Fruit fly (Drosophila melanogaster) whole organism, embryonic: Measurements from ENCODE around the gene CG32806.

Experiments used
- Atf-2 ChIP-seq: fragments of 200-800 bp; sonication (Bioruptor generic); optimal IDR thresholded peaks from 2 replicates; lab custom pipeline; 2016; ENCODE audit warnings: missing biosample characterization, missing genetic modification characterization
- CG10209 ChIP-seq: fragments of 200-800 bp; sonication (Bioruptor generic); optimal IDR thresholded peaks from 3 replicates; lab custom pipeline; 2017; ENCODE audit warnings: missing biosample characterization, mild to moderate bottlenecking, missing genetic modification characterization, missing genetic modification reagents
- CG10267 ChIP-seq: fragments of 200-800 bp; sonication (Bioruptor generic); optimal IDR thresholded peaks from 2 replicates; lab custom pipeline; 2018; ENCODE audit warnings: missing biosample characterization, mild to moderate bottlenecking, missing genetic modification characterization, moderate library complexity
- CG10979 ChIP-seq: fragments of 200-800 bp; sonication (Bioruptor generic); optimal IDR thresholded peaks from 2 replicates; lab custom pipeline; 2018; ENCODE audit warnings: missing biosample characterization, mild to moderate bottlenecking, missing genetic modification characterization, moderate library complexity
- CG11093 ChIP-seq: fragments of 200-800 bp; sonication (Bioruptor generic); IDR thresholded peaks from 3 replicates; pipeline ENCODE4 v1.3.6; 2022; ENCODE audit warnings: missing biosample characterization, missing genetic modification characterization
- CG13424 ChIP-seq: fragments of 200-800 bp; sonication (Bioruptor generic); optimal IDR thresholded peaks from 2 replicates; lab custom pipeline; 2019; ENCODE audit warnings: missing biosample characterization, mild to moderate bottlenecking, missing genetic modification characterization, moderate library complexity
- CG13775 ChIP-seq: fragments of 200-800 bp; sonication (Bioruptor generic); optimal IDR thresholded peaks from 3 replicates; lab custom pipeline; 2017; ENCODE audit warnings: missing biosample characterization, mild to moderate bottlenecking, missing genetic modification characterization
- CG1792 ChIP-seq: fragments of 200-800 bp; sonication (Bioruptor generic); optimal IDR thresholded peaks from 2 replicates; lab custom pipeline; 2016; ENCODE audit warnings: missing biosample characterization, missing genetic modification characterization
- CG18764 ChIP-seq: fragments of 200-800 bp; sonication (Bioruptor generic); optimal IDR thresholded peaks from 3 replicates; lab custom pipeline; 2016; ENCODE audit warnings: missing biosample characterization, missing genetic modification characterization
- CG31224 ChIP-seq: fragments of 200-800 bp; sonication (Bioruptor generic); IDR thresholded peaks from 2 replicates; pipeline ENCODE4 v1.3.6; 2022; ENCODE audit warnings: missing biosample characterization, missing genetic modification characterization
- CG32532 ChIP-seq: fragments of 200-800 bp; sonication (Bioruptor generic); IDR thresholded peaks from 2 replicates; pipeline ENCODE4 v1.3.6; 2022; ENCODE audit warnings: missing biosample characterization, missing genetic modification characterization
- CG34376 ChIP-seq: fragments of 200-800 bp; sonication (Bioruptor generic); optimal IDR thresholded peaks from 2 replicates; lab custom pipeline; 2018; ENCODE audit warnings: missing biosample characterization, mild to moderate bottlenecking, missing genetic modification characterization
- CG4282 ChIP-seq: fragments of 200-800 bp; sonication (Bioruptor generic); optimal IDR thresholded peaks from 2 replicates; lab custom pipeline; 2016; ENCODE audit warnings: missing biosample characterization, missing genetic modification characterization
- CG6272 ChIP-seq: fragments of 200-800 bp; sonication (Bioruptor generic); IDR thresholded peaks from 2 replicates; pipeline ENCODE4 v1.3.6; 2022; ENCODE audit warnings: missing biosample characterization, missing genetic modification characterization
- CG6654 ChIP-seq: fragments of 200-800 bp; sonication (Bioruptor generic); optimal IDR thresholded peaks from 2 replicates; lab custom pipeline; 2017; ENCODE audit warnings: missing biosample characterization, mild to moderate bottlenecking, missing genetic modification characterization
- CG6689 ChIP-seq: fragments of 200-800 bp; sonication (Bioruptor generic); IDR thresholded peaks from 2 replicates; pipeline ENCODE4 v1.3.6; 2022; ENCODE audit warnings: missing biosample characterization, missing genetic modification characterization
- CG6813 ChIP-seq: fragments of 200-800 bp; sonication (Bioruptor generic); optimal IDR thresholded peaks from 2 replicates; lab custom pipeline; 2017; ENCODE audit warnings: missing biosample characterization, missing genetic modification characterization, mild to moderate bottlenecking, moderate library complexity, missing genetic modification reagents
- CG7357 ChIP-seq: fragments of 200-800 bp; sonication (Bioruptor generic); IDR thresholded peaks from 3 replicates; pipeline ENCODE4 v1.3.6; 2022; ENCODE audit warnings: missing biosample characterization, missing genetic modification characterization
- CG7786 ChIP-seq: fragments of 200-800 bp; sonication (Bioruptor generic); optimal IDR thresholded peaks from 2 replicates; lab custom pipeline; 2016; ENCODE audit warnings: missing biosample characterization, missing genetic modification characterization
- Fer2 ChIP-seq: fragments of 200-800 bp; sonication (Bioruptor generic); optimal IDR thresholded peaks from 2 replicates; lab custom pipeline; 2018; ENCODE audit warnings: missing biosample characterization, mild to moderate bottlenecking, missing genetic modification characterization, moderate library complexity
- HmgZ ChIP-seq: fragments of 200-800 bp; sonication (Bioruptor generic); optimal IDR thresholded peaks from 2 replicates; lab custom pipeline; 2018; ENCODE audit warnings: missing biosample characterization, mild to moderate bottlenecking, missing genetic modification characterization
- MBD-R2 ChIP-seq: fragments of 200-800 bp; sonication (Bioruptor generic); IDR thresholded peaks from 2 replicates; pipeline ENCODE4 v1.3.6; 2022; ENCODE audit warnings: missing biosample characterization, missing genetic modification characterization
- PHDP ChIP-seq: fragments of 200-800 bp; sonication (Bioruptor generic); optimal IDR thresholded peaks from 3 replicates; lab custom pipeline; 2018; ENCODE audit warnings: missing biosample characterization, mild to moderate bottlenecking, missing genetic modification characterization, moderate library complexity
- Ravus ChIP-seq: fragments of 200-800 bp; sonication (Bioruptor generic); IDR thresholded peaks from 2 replicates; pipeline ENCODE4 v1.3.6; 2022; ENCODE audit warnings: missing biosample characterization, missing genetic modification characterization
- Rx ChIP-seq: fragments of 200-800 bp; sonication (Bioruptor generic); IDR thresholded peaks from 2 replicates; pipeline ENCODE4 v1.3.6; 2022; ENCODE audit warnings: missing biosample characterization, missing genetic modification characterization
- Sin3A ChIP-seq: fragments of >200 bp; optimal IDR thresholded peaks from 2 replicates; lab custom pipeline; 2018
- Stat92E ChIP-seq, 3 experiments: fragments of >200 bp in 2 of 3; fragments of 200-800 bp in 1 of 3; sonication (Bioruptor generic) in 1 of 3; optimal IDR thresholded peaks; 2 replicates each; lab custom pipeline; 2017 to 2019; ENCODE audit warnings: missing biosample characterization in 3 of 3, missing genetic modification characterization in 3 of 3, mild to moderate bottlenecking in 1 of 3, moderate library complexity in 1 of 3
- ac ChIP-seq: fragments of 200-800 bp; sonication (Bioruptor generic); optimal IDR thresholded peaks from 3 replicates; lab custom pipeline; 2017; ENCODE audit warnings: missing biosample characterization, mild to moderate bottlenecking, missing genetic modification characterization
- bcd ChIP-seq: fragments of 200-800 bp; sonication (Bioruptor generic); optimal IDR thresholded peaks from 2 replicates; lab custom pipeline; 2017; ENCODE audit warnings: missing biosample characterization, mild to moderate bottlenecking, missing genetic modification characterization
- bsh ChIP-seq, 2 experiments: fragments of 200-800 bp; sonication (Bioruptor generic); optimal IDR thresholded peaks; 2 replicates each; lab custom pipeline; 2017 to 2018; ENCODE audit warnings: mild to moderate bottlenecking in 2 of 2, missing biosample characterization in 2 of 2, missing genetic modification characterization in 2 of 2, moderate library complexity in 1 of 2
- crc ChIP-seq: fragments of 200-800 bp; sonication (Bioruptor generic); optimal IDR thresholded peaks from 2 replicates; lab custom pipeline; 2016; ENCODE audit warnings: missing biosample characterization, missing genetic modification characterization
- da ChIP-seq: fragments of 200-800 bp; sonication (Bioruptor generic); optimal IDR thresholded peaks from 2 replicates; lab custom pipeline; 2016; ENCODE audit warnings: missing biosample characterization, missing genetic modification characterization
- danr ChIP-seq: fragments of 200-800 bp; sonication (Bioruptor generic); IDR thresholded peaks from 2 replicates; pipeline ENCODE4 v1.3.6; 2022; ENCODE audit warnings: missing biosample characterization, missing genetic modification characterization
- emc ChIP-seq: fragments of 200-800 bp; sonication (Bioruptor generic); optimal IDR thresholded peaks from 2 replicates; lab custom pipeline; 2016; ENCODE audit warnings: missing biosample characterization, missing genetic modification characterization
- exex ChIP-seq: fragments of 200-800 bp; sonication (Bioruptor generic); optimal IDR thresholded peaks from 4 replicates; lab custom pipeline; 2018; ENCODE audit warnings: missing biosample characterization, mild to moderate bottlenecking, missing genetic modification characterization, moderate library complexity
- grn ChIP-seq: fragments of 200-800 bp; sonication (Bioruptor generic); optimal IDR thresholded peaks from 3 replicates; lab custom pipeline; 2017; ENCODE audit warnings: missing biosample characterization, missing genetic modification characterization
- gro ChIP-seq: fragments of 200-800 bp; sonication (Bioruptor generic); optimal IDR thresholded peaks from 2 replicates; lab custom pipeline; 2016; ENCODE audit warnings: missing biosample characterization, missing genetic modification characterization
- gsb-n ChIP-seq: fragments of 200-800 bp; sonication (Bioruptor generic); optimal IDR thresholded peaks from 3 replicates; lab custom pipeline; 2018; ENCODE audit warnings: missing biosample characterization, mild to moderate bottlenecking, missing genetic modification characterization
- inv ChIP-seq: fragments of 200-800 bp; sonication (Bioruptor generic); IDR thresholded peaks from 2 replicates; pipeline ENCODE4 v1.3.6; 2022; ENCODE audit warnings: missing biosample characterization, missing genetic modification characterization; ENCODE audit not compliant: partially characterized antibody
- kni ChIP-seq: fragments of 200-800 bp; sonication (Bioruptor generic); optimal IDR thresholded peaks from 3 replicates; lab custom pipeline; 2017; ENCODE audit warnings: mild to moderate bottlenecking, missing biosample characterization, missing genetic modification reagents, missing genetic modification characterization
- lilli ChIP-seq: fragments of 200-800 bp; sonication (Bioruptor generic); optimal IDR thresholded peaks from 3 replicates; lab custom pipeline; 2016; ENCODE audit warnings: missing biosample characterization, missing genetic modification characterization
- mirr ChIP-seq: fragments of 200-800 bp; sonication (Bioruptor generic); optimal IDR thresholded peaks from 3 replicates; lab custom pipeline; 2018; ENCODE audit warnings: missing biosample characterization, mild to moderate bottlenecking, missing genetic modification characterization
- org-1 ChIP-seq: fragments of 200-800 bp; sonication (Bioruptor generic); optimal IDR thresholded peaks from 2 replicates; lab custom pipeline; 2017; ENCODE audit warnings: missing biosample characterization, missing genetic modification characterization
- pb ChIP-seq: fragments of 200-800 bp; sonication (Bioruptor generic); optimal IDR thresholded peaks from 3 replicates; lab custom pipeline; 2016; ENCODE audit warnings: missing biosample characterization, missing genetic modification characterization
- repo ChIP-seq: fragments of 200-800 bp; sonication (Bioruptor generic); optimal IDR thresholded peaks from 2 replicates; lab custom pipeline; 2016; ENCODE audit warnings: missing biosample characterization, missing genetic modification characterization
- run ChIP-seq: fragments of 200-800 bp; sonication (Bioruptor generic); optimal IDR thresholded peaks from 3 replicates; lab custom pipeline; 2018; ENCODE audit warnings: missing biosample characterization, mild to moderate bottlenecking, missing genetic modification characterization
- tap ChIP-seq: fragments of 200-800 bp; optimal IDR thresholded peaks from 3 replicates; lab custom pipeline; 2019; ENCODE audit warnings: missing biosample characterization, mild to moderate bottlenecking, missing genetic modification characterization, moderate library complexity
- tgo ChIP-seq: fragments of 200-800 bp; sonication (Bioruptor generic); IDR thresholded peaks from 3 replicates; pipeline ENCODE4 v1.3.6; 2022; ENCODE audit warnings: missing biosample characterization, missing genetic modification characterization
- vnd ChIP-seq: fragments of 200-800 bp; sonication (Bioruptor generic); IDR thresholded peaks from 3 replicates; pipeline ENCODE4 v1.3.6; 2022; ENCODE audit warnings: missing biosample characterization, missing genetic modification characterization; ENCODE audit not compliant: partially characterized antibody

CG32806 gene

dm6 chrX:1830396-1831218 is 41.2 kb downstream of the CG32806 start (continued):
- peak; percentile 88 for TF ChIP-seq Fer2
- TF ChIP-seq pb (GFP tag; lab: Kevin White, UChicago) = peak; percentile 86
- peak; percentile 96 for TF ChIP-seq CG6689 (GFP tag; lab: Robert Waterston, UW)
- TF ChIP-seq repo (GFP tag; lab: Kevin White, UChicago) = peak; percentile 90
- TF ChIP-seq CG10267 = peak; percentile 88
- TF ChIP-seq HmgZ (tag; lab: Kevin White, UChicago) = peak; percentile 97
- peak; percentile 94 for TF ChIP-seq danr (GFP tag; lab: Robert Waterston, UW)
- TF ChIP-seq CG11093 = peak; percentile 89
- no peak for TF ChIP-seq vnd (GFP tag; lab: Robert Waterston, UW)
- peak; percentile 98 for TF ChIP-seq CG32532 (GFP tag; lab: Robert Waterston, UW)
- TF ChIP-seq CG34376 (GFP tag; lab: Kevin White, UChicago) = peak; percentile 95
- peak; percentile 92 for TF ChIP-seq CG31224 (GFP tag; lab: Robert Waterston, UW)
- TF ChIP-seq kni (GFP tag; lab: Kevin White, UChicago) = peak; percentile 82
- TF ChIP-seq da (GFP tag; lab: Kevin White, UChicago) = peak; percentile 76
- peak; percentile 89 for TF ChIP-seq crc (GFP tag; lab: Kevin White, UChicago)
- TF ChIP-seq tgo (GFP tag; lab: Robert Waterston, UW) = peak; percentile 97
- TF ChIP-seq bsh (GFP tag; optimal IDR thresholded peaks at IDR 0.05; lab: Kevin White, UChicago) = peak; percentile 93 to 98
- peak; percentile 84 for TF ChIP-seq Ravus (GFP tag; lab: Robert Waterston, UW)
- TF ChIP-seq PHDP (tag; lab: Kevin White, UChicago) = peak; percentile 97
- peak; percentile 83 for TF ChIP-seq CG6654 (GFP tag; lab: Kevin White, UChicago)
- TF ChIP-seq CG18764 (GFP tag; lab: Kevin White, UChicago) = peak; percentile 85
- peak; percentile 94 for TF ChIP-seq CG10209 (GFP tag; lab: Kevin White, UChicago)
- peak; percentile 92 for TF ChIP-seq run
- peak; percentile 84 for TF ChIP-seq mirr (GFP tag; lab: Kevin White, UChicago)
- TF ChIP-seq gsb-n = peak; percentile 92
- TF ChIP-seq gro (GFP tag; lab: Kevin White, UChicago) = peak; percentile 95
- TF ChIP-seq CG4282 (GFP tag; lab: Kevin White, UChicago) = peak; percentile 87
- no peak for TF ChIP-seq inv (GFP tag; lab: Robert Waterston, UW)
- TF ChIP-seq CG13775 (GFP tag; lab: Kevin White, UChicago) = peak; percentile 92
- peak; percentile 94 for TF ChIP-seq CG7786 (GFP tag; lab: Kevin White, UChicago)
- peak; percentile 93 for TF ChIP-seq Atf-2 (GFP tag; lab: Kevin White, UChicago)
- peak; percentile 95 for TF ChIP-seq CG6272 (GFP tag; lab: Robert Waterston, UW)
- peak; percentile 97 for TF ChIP-seq lilli
- TF ChIP-seq CG10979 (tag; lab: Kevin White, UChicago) = peak; percentile 92
- peak; percentile 95 for TF ChIP-seq MBD-R2 (GFP tag; lab: Robert Waterston, UW)
- peak; percentile 94 for TF ChIP-seq CG13424 (tag; lab: Kevin White, UChicago)
- no peak for TF ChIP-seq Sin3A (lab: Kevin White, UChicago)
- peak; percentile 89 for TF ChIP-seq CG7357 (GFP tag; lab: Robert Waterston, UW)
- peak; percentile 92 for TF ChIP-seq org-1 (GFP tag; lab: Kevin White, UChicago)
- peak; percentile 74 for TF ChIP-seq ac (GFP tag; lab: Kevin White, UChicago)
- TF ChIP-seq CG1792 (GFP tag; lab: Kevin White, UChicago) = peak; percentile 89
- peak; percentile 95 for TF ChIP-seq CG6813 (GFP tag; lab: Kevin White, UChicago)
- peak; percentile 97 for TF ChIP-seq Rx (GFP tag; lab: Robert Waterston, UW)
- TF ChIP-seq grn (GFP tag; lab: Kevin White, UChicago) = peak; percentile 46
- peak; percentile 96 for TF ChIP-seq tap (tag; lab: Kevin White, UChicago)
- peak; percentile 77 for TF ChIP-seq emc (GFP tag; lab: Kevin White, UChicago)
- peak; percentile 85 for TF ChIP-seq exex (tag; lab: Kevin White, UChicago)
- TF ChIP-seq Stat92E (GFP tag; optimal IDR thresholded peaks at IDR 0.05; lab: Kevin White, UChicago) = peak in 1 of 3 experiments; percentile 78
- peak; percentile 94 for TF ChIP-seq bcd (GFP tag; lab: Kevin White, UChicago)
